Worm (Caenorhabditis elegans) whole organism, L4 larva: ENCODE measurements around the gene F35H10.10.

Experiments used
- F49E8.2 ChIP-seq: sonication (generic microtip); optimal IDR thresholded peaks from 2 replicates; lab custom pipeline; 2016; ENCODE audit warnings: missing compliant biosample characterization, mild to moderate bottlenecking, missing genetic modification characterization, borderline replicate concordance
- Y105C5A.15 ChIP-seq: fragments of 200-800 bp; sonication (Bioruptor generic); IDR thresholded peaks from 2 replicates; pipeline ENCODE4 v1.3.6; 2022; ENCODE audit warnings: missing genetic modification characterization, missing compliant biosample characterization
- aly-2 ChIP-seq: sonication (generic microtip); optimal IDR thresholded peaks from 2 replicates; lab custom pipeline; 2018; ENCODE audit warnings: missing biosample characterization, missing genetic modification characterization
- arid-1 ChIP-seq: fragments of 200-800 bp; sonication (Bioruptor generic); conservative IDR thresholded peaks from 2 replicates; pipeline ENCODE4 v1.3.6; 2022; ENCODE audit warnings: missing genetic modification reagents, missing genetic modification characterization, missing compliant biosample characterization
- attf-4 ChIP-seq: sonication (generic microtip); optimal IDR thresholded peaks from 3 replicates; lab custom pipeline; 2017; ENCODE audit warnings: missing biosample characterization, missing genetic modification characterization
- ceh-28 ChIP-seq: fragments of 150-350 bp; optimal IDR thresholded peaks from 2 replicates; lab custom pipeline; 2014; ENCODE audit warnings: missing biosample characterization, missing genetic modification reagents, missing genetic modification characterization
- ceh-62 ChIP-seq: sonication (generic microtip); optimal IDR thresholded peaks from 2 replicates; lab custom pipeline; 2017; ENCODE audit warnings: missing biosample characterization, missing genetic modification characterization
- ceh-82 ChIP-seq: sonication (generic microtip); optimal IDR thresholded peaks from 2 replicates; lab custom pipeline; 2017; ENCODE audit warnings: missing biosample characterization, missing genetic modification characterization
- daf-16 ChIP-seq, 3 experiments: sonication (generic microtip); optimal IDR thresholded peaks; 2 replicates each; lab custom pipeline; 2016 to 2017; ENCODE audit warnings: missing genetic modification characterization in 3 of 3, missing genetic modification reagents in 3 of 3, mild to moderate bottlenecking in 2 of 3, missing compliant biosample characterization in 2 of 3, missing biosample characterization in 1 of 3, moderate library complexity in 1 of 3
- dmd-6 ChIP-seq: fragments of 200-800 bp; sonication (Bioruptor generic); IDR thresholded peaks from 2 replicates; pipeline ENCODE4 v1.3.6; 2022; ENCODE audit warnings: missing genetic modification reagents, missing genetic modification characterization, missing compliant biosample characterization
- egl-43 ChIP-seq: fragments of 200-800 bp; sonication (Bioruptor generic); IDR thresholded peaks from 2 replicates; pipeline ENCODE4 v1.3.6; 2022; ENCODE audit warnings: missing genetic modification reagents, missing genetic modification characterization, missing compliant biosample characterization
- fos-1 ChIP-seq: fragments of 150-350 bp; optimal IDR thresholded peaks from 2 replicates; lab custom pipeline; 2014; ENCODE audit warnings: missing biosample characterization, missing genetic modification characterization
- hif-1 ChIP-seq, 2 experiments: sonication (generic microtip); optimal IDR thresholded peaks; 2 replicates each; lab custom pipeline; 2016 to 2017; ENCODE audit warnings: missing compliant biosample characterization in 2 of 2, missing genetic modification characterization in 2 of 2, missing genetic modification reagents in 2 of 2, missing genotype in 2 of 2, mild to moderate bottlenecking in 1 of 2
- hlh-11 ChIP-seq: fragments of 200-800 bp; sonication (Bioruptor generic); optimal IDR thresholded peaks from 2 replicates; lab custom pipeline; 2018; ENCODE audit warnings: mild to moderate bottlenecking, missing genetic modification characterization, missing compliant biosample characterization
- jun-1 ChIP-seq: fragments of 150-350 bp; optimal IDR thresholded peaks from 2 replicates; lab custom pipeline; 2014; ENCODE audit warnings: missing biosample characterization, missing genetic modification reagents, missing genetic modification characterization
- lim-7 ChIP-seq: fragments of 200-800 bp; sonication (Bioruptor generic); IDR thresholded peaks from 2 replicates; pipeline ENCODE4 v1.3.6; 2022; ENCODE audit warnings: missing genetic modification characterization, missing compliant biosample characterization
- lin-1 ChIP-seq: fragments of 200-800 bp; sonication (Bioruptor generic); IDR thresholded peaks from 2 replicates; pipeline ENCODE4 v1.3.6; 2022; ENCODE audit warnings: missing genetic modification reagents, missing genetic modification characterization, missing compliant biosample characterization
- lin-15B ChIP-seq: fragments of 150-350 bp; sonication (generic microtip); optimal IDR thresholded peaks from 3 replicates; lab custom pipeline; 2014; ENCODE audit warnings: missing biosample characterization, missing genetic modification characterization
- lin-29 ChIP-seq: fragments of 200-800 bp; sonication (Bioruptor generic); IDR thresholded peaks from 2 replicates; pipeline ENCODE4 v1.3.6; 2022; ENCODE audit warnings: missing genetic modification reagents, missing genetic modification characterization, missing compliant biosample characterization
- lin-38 ChIP-seq: fragments of 200-800 bp; sonication (Bioruptor generic); IDR thresholded peaks from 2 replicates; pipeline ENCODE4 v1.3.6; 2022; ENCODE audit warnings: missing genetic modification reagents, missing genetic modification characterization, missing compliant biosample characterization
- mdt-29 ChIP-seq: fragments of 200-800 bp; sonication (Bioruptor generic); IDR thresholded peaks from 2 replicates; pipeline ENCODE4 v1.3.6; 2022; ENCODE audit warnings: missing genetic modification reagents, missing genetic modification characterization, missing compliant biosample characterization
- mep-1 ChIP-seq: fragments of 150-350 bp; sonication (generic microtip); optimal IDR thresholded peaks from 3 replicates; lab custom pipeline; 2014; ENCODE audit warnings: missing biosample characterization, missing genetic modification characterization
- mxl-2 ChIP-seq: fragments of 200-800 bp; sonication (Bioruptor generic); conservative IDR thresholded peaks from 2 replicates; pipeline ENCODE4 v1.3.6; 2022; ENCODE audit warnings: missing genetic modification reagents, missing genetic modification characterization, missing compliant biosample characterization
- nhr-11 ChIP-seq: fragments of 150-350 bp; optimal IDR thresholded peaks from 2 replicates; lab custom pipeline; 2014; ENCODE audit warnings: missing biosample characterization, missing genetic modification characterization
- nhr-25 ChIP-seq: sonication (generic microtip); optimal IDR thresholded peaks from 2 replicates; lab custom pipeline; 2017; ENCODE audit warnings: missing genetic modification characterization, mild to moderate bottlenecking, missing compliant biosample characterization, antibody characterized with exemption, moderate library complexity, borderline replicate concordance; ENCODE audit not compliant: insufficient read depth
- php-3 ChIP-seq: fragments of 200-800 bp; sonication (Bioruptor generic); IDR thresholded peaks from 2 replicates; pipeline ENCODE4 v1.3.6; 2022; ENCODE audit warnings: missing genetic modification reagents, missing genetic modification characterization, missing compliant biosample characterization
- pqm-1 ChIP-seq: sonication (generic microtip); optimal IDR thresholded peaks from 2 replicates; lab custom pipeline; 2017; ENCODE audit warnings: missing biosample characterization, missing genetic modification characterization
- rbr-2 ChIP-seq: sonication (generic microtip); optimal IDR thresholded peaks from 2 replicates; lab custom pipeline; 2016; ENCODE audit warnings: missing genotype, missing genetic modification characterization, missing compliant biosample characterization
- set-16 ChIP-seq: fragments of 200-800 bp; sonication (Bioruptor generic); IDR thresholded peaks from 2 replicates; pipeline ENCODE4 v1.3.6; 2022; ENCODE audit warnings: missing genetic modification reagents, missing genetic modification characterization, missing compliant biosample characterization
- snpc-1.2 ChIP-seq: fragments of 200-800 bp; sonication (Bioruptor generic); IDR thresholded peaks from 2 replicates; pipeline ENCODE4 v1.3.6; 2022; ENCODE audit warnings: missing genetic modification reagents, missing genetic modification characterization, missing compliant biosample characterization
- spr-1 ChIP-seq: sonication (generic microtip); optimal IDR thresholded peaks from 2 replicates; lab custom pipeline; 2016; ENCODE audit warnings: mild to moderate bottlenecking, missing genetic modification characterization, missing compliant biosample characterization
- spr-3 ChIP-seq: fragments of 200-800 bp; sonication (Bioruptor generic); optimal IDR thresholded peaks from 2 replicates; lab custom pipeline; 2018; ENCODE audit warnings: mild to moderate bottlenecking, missing genetic modification characterization, missing compliant biosample characterization
- unc-62 ChIP-seq, 3 experiments: fragments of 150-350 bp in 1 of 3; sonication (generic microtip); optimal IDR thresholded peaks in 2 of 3; peaks in 1 of 3; 1 replicate in 1 of 3; 2 replicates in 2 of 3; lab custom pipeline; 2014 to 2017; ENCODE audit warnings: missing biosample characterization in 3 of 3, missing genetic modification characterization in 3 of 3, missing genetic modification reagents in 3 of 3, missing genotype in 1 of 3
- zag-1 ChIP-seq: fragments of 150-350 bp; optimal IDR thresholded peaks from 2 replicates; lab custom pipeline; 2014; ENCODE audit warnings: missing biosample characterization, missing genetic modification characterization
- zfp-2 ChIP-seq: sonication (generic microtip); optimal IDR thresholded peaks from 2 replicates; lab custom pipeline; 2016; ENCODE audit warnings: mild to moderate bottlenecking, missing genetic modification characterization, missing compliant biosample characterization
- zip-11 ChIP-seq: fragments of 200-800 bp; sonication (Bioruptor generic); IDR thresholded peaks from 2 replicates; pipeline ENCODE4 v1.3.6; 2022; ENCODE audit warnings: missing genetic modification characterization, missing compliant biosample characterization
- ztf-11 ChIP-seq: fragments of 150-350 bp; optimal IDR thresholded peaks from 2 replicates; lab custom pipeline; 2014; ENCODE audit warnings: missing biosample characterization, missing genetic modification characterization

Gene F35H10.10

DNA sequence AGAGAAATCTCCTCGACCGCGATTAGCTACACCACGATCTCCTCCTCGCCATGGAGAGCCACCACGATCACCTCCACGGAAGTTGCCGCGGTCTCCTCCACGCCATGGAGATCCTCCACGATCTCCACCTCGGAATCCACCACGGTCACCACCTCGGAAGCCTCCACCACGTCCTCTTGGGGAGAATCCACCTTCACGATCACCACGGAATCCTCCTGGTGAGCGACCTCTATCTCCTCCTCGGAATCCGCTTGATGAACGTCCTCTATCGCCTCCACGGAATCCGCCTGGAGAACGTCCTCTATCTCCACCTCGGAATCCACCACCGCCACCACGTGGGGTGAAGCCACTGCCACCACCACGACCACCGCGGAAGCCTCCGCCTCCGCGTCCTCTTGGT lies 23.6 kb downstream of the F35H10.10 start:
- TF ChIP-seq ceh-28 (tag; lab: Kevin White, UChicago) (no peak), arid-1 (no peak), egl-43 (0 out of 2 replicates have a peak, but pooled peaks have one; percentile 51), lin-1 (0 out of 2 replicates have a peak, but pooled peaks have one; percentile 8), aly-2 (no peak), set-16 (peak; percentile 94)

DNA sequence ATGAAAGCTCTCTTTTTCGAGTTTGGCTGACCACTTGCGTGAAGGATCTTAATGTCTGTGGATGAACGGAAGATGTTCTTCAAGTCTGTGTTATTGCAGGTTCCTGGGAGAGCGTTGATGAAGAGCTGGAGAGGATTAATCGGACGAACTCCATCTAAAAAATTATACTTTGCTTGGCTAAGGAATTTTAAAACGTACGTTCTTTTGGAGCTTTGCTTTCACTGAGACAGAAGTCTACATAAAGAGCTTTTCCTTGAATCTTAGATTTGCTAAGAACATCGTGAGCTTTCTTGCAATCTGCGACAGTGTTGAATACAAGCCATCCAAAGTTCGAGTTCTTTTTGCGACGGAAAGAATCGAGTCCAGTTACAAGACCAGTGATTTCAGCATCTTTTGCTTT lies 25.5 kb downstream of the F35H10.10 start:
- TF ChIP-seq lin-29 = no peak
- peak in 1 of 2 experiments; percentile 96 for TF ChIP-seq unc-62 (GFP tag; optimal IDR thresholded peaks at IDR 0.05 in 1 of 2; lab: Kevin White, UChicago)
- no peak for TF ChIP-seq unc-62 (tag; optimal IDR thresholded peaks at IDR 0.05; lab: Kevin White, UChicago)
- no peak for TF ChIP-seq zfp-2
- no peak for TF ChIP-seq mxl-2 (GFP tag; lab: Robert Waterston, UW)
- TF ChIP-seq, all 104 proteins: peak for 1

DNA sequence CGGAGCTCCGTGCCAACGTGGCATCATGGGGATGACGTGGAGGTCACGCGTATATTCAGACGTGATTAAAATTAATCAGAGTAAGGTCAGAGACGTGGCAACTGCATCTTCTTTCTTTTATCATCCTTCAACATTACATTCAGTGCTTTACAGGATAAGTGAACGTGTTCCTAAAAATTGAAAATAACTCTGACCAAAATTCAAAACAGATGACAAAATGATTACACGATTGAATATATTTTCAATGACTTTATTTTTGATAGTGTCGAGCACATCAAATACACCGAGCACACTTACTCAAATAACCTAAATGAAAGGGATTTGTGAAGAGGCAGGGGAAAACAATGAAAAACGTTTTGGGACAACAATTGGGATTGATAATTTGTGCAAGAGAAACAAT lies 26.4 kb downstream of the F35H10.10 start, which contains the start of gene K07H8.9:
Gene K07H8.9, minus strand, starts transcription at position 125 of the 400 bp plus-strand sequence.
- TF ChIP-seq Y105C5A.15 (GFP tag; lab: Robert Waterston, UW) (0 out of 2 replicates have a peak, but pooled peaks have one; percentile 15), hif-1 (tag; optimal IDR thresholded peaks at IDR 0.05; lab: Kevin White, UChicago) (no peak), snpc-1.2 (GFP tag; lab: Robert Waterston, UW) (no peak), F49E8.2 (tag; lab: Kevin White, UChicago) (peak; percentile 42)

DNA sequence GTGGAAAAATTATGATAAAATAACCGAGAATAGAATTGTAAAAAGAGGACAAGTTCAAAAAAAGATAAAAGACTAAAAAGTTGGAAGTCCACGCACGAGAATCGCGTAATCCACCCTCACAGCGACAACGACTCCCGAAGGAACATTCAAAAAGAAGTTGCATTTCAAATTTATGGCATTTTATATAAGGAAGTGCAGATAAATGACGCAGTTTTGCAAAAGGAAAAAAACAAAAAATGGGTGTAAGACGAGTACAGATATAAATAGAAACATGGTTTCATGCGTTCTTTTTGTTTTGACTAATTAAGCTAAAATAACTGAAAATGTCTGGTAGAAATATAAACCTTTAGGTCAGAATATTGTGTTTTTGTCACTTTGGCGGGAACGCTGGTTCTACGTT lies 29.5 kb downstream of the F35H10.10 start:
- TF ChIP-seq spr-1 = no peak
- TF ChIP-seq unc-62 (GFP tag; optimal IDR thresholded peaks at IDR 0.05 in 1 of 2; lab: Kevin White, UChicago) = peak in 1 of 2 experiments; percentile 80
- TF ChIP-seq unc-62 (tag; optimal IDR thresholded peaks at IDR 0.05; lab: Kevin White, UChicago) = no peak
- no peak for TF ChIP-seq hlh-11 (tag; lab: Kevin White, UChicago)

ce11 chrIV:8276609-8277008 lies 36.1 kb downstream of the F35H10.10 start, which contains the start of gene K07H8.12:
K07H8.12 (minus strand) TSS chrIV:8276709.
- TF ChIP-seq lim-7 (no peak), spr-3 (GFP tag; lab: Kevin White, UChicago) (no peak), snpc-1.2 (GFP tag; lab: Robert Waterston, UW) (no peak), aly-2 (no peak), lin-15B (tag; lab: Kevin White, UChicago) (no peak), fos-1 (tag; lab: Kevin White, UChicago) (no peak), ztf-11 (tag; lab: Kevin White, UChicago) (no peak), zip-11 (GFP tag; lab: Robert Waterston, UW) (no peak)

DNA sequence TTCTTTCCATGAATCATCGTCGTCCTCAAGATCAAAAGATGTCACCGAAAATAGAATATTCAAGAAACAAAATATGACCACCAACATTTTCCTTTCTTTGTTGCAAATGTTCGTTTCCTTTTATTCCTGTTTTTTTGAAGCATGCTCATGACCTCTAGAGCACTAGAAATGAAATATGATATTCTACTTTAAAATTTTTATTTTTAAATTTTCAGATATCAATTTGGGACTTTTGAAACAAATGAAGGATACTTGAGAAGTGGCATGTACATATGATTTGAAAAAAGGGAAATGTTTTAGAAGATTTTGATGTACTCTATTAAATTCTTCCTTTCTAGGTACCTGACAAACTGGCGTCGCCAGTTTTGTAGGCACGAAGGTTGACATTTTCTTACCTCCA lies 37.5 kb downstream of the F35H10.10 start, which contains the start of gene K07H8.11:
Gene K07H8.11, minus strand, starts transcription at position 101 of the 400 bp plus-strand sequence.
- TF ChIP-seq nhr-11 (tag; lab: Kevin White, UChicago) (no peak), snpc-1.2 (GFP tag; lab: Robert Waterston, UW) (no peak), ceh-62 (tag; lab: Kevin White, UChicago) (no peak), ceh-82 (tag; lab: Kevin White, UChicago) (no peak), zag-1 (tag; lab: Kevin White, UChicago) (no peak), lin-38 (GFP tag; lab: Robert Waterston, UW) (no peak), rbr-2 (no peak), dmd-6 (GFP tag; lab: Robert Waterston, UW) (no peak), mdt-29 (no peak), spr-3 (GFP tag; lab: Kevin White, UChicago) (no peak), pqm-1 (tag; lab: Kevin White, UChicago) (no peak), daf-16 (GFP tag; optimal IDR thresholded peaks at IDR 0.05; lab: Kevin White, UChicago) (no peak), daf-16 (tag; optimal IDR thresholded peaks at IDR 0.05; lab: Kevin White, UChicago) (no peak), nhr-25 (tag; lab: Kevin White, UChicago) (no peak), aly-2 (no peak), jun-1 (tag; lab: Kevin White, UChicago) (no peak), attf-4 (tag; lab: Kevin White, UChicago) (no peak), php-3 (GFP tag; lab: Robert Waterston, UW) (no peak), mep-1 (tag; lab: Kevin White, UChicago) (no peak)
